Worm (Caenorhabditis elegans) whole organism, L4 larva: Measurements from ENCODE around the gene Y97E10AR.6.

Experiments used
- mdl-1 ChIP-seq, 2 experiments: fragments of 150-350 bp in 1 of 2; sonication (generic microtip) in 1 of 2; optimal IDR thresholded peaks; 2 replicates each; lab custom pipeline; 2014 to 2017; ENCODE audit warnings: missing biosample characterization in 2 of 2, missing genetic modification characterization in 2 of 2
- pha-4 ChIP-seq, 2 experiments: fragments of 150-350 bp in 1 of 2; fragments of 200-800 bp in 1 of 2; sonication (Bioruptor generic) in 1 of 2; IDR thresholded peaks in 1 of 2; optimal IDR thresholded peaks in 1 of 2; 2 replicates each; pipeline versions ENCODE4 v1.3.6 to Lab custom; 2014 to 2022; ENCODE audit warnings: missing genetic modification characterization in 2 of 2, missing genetic modification reagents in 2 of 2, missing biosample characterization in 1 of 2, missing compliant biosample characterization in 1 of 2
- skn-1 ChIP-seq: fragments of 150-350 bp; optimal IDR thresholded peaks from 2 replicates; lab custom pipeline; 2014; ENCODE audit warnings: missing biosample characterization, missing genetic modification characterization
- unc-62 ChIP-seq, 3 experiments: fragments of 150-350 bp in 1 of 3; sonication (generic microtip); optimal IDR thresholded peaks in 2 of 3; peaks in 1 of 3; 1 replicate in 1 of 3; 2 replicates in 2 of 3; lab custom pipeline; 2014 to 2017; ENCODE audit warnings: missing biosample characterization in 3 of 3, missing genetic modification characterization in 3 of 3, missing genetic modification reagents in 3 of 3, missing genotype in 1 of 3

DNA sequence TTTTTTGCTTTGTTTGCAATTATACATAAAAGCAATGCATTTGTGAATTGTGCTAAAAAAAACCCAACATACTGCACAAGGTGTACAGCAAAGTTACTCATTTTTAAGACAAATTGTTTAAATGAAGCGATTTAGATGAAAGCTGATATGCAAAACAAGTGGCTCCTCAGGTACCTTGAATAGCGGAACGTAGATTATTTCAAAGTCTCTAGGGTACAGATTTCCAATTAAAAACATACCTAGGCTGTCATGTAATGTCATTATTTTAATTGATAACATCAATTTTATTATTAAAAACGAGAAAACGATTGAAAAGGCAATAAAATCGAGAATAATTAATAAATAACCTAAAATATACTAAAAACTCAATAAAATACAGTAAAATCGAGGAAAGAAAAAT is 48.3 kb upstream of the Y97E10AR.6 start, which contains the start of gene str-139:
- TF ChIP-seq unc-62 (GFP tag; optimal IDR thresholded peaks at IDR 0.05 in 1 of 2; lab: Kevin White, UChicago) (no peak), unc-62 (tag; optimal IDR thresholded peaks at IDR 0.05; lab: Kevin White, UChicago) (no peak), pha-4 (GFP tag; IDR thresholded peaks at IDR 0.05; lab: Robert Waterston, UW) (no peak), pha-4 (tag; optimal IDR thresholded peaks at IDR 0.05; lab: Kevin White, UChicago) (no peak), skn-1 (no peak), mdl-1 (tag; optimal IDR thresholded peaks at IDR 0.05; lab: Kevin White, UChicago) (no peak)
